Worm (Caenorhabditis elegans) whole organism, late embryonic: ENCODE results near the gene ugt-46.

Experiments used
- ceh-30 ChIP-seq: fragments of 150-350 bp; optimal IDR thresholded peaks from 2 replicates; lab custom pipeline; 2014; ENCODE audit warnings: missing biosample characterization, missing genetic modification characterization
- hlh-6 ChIP-seq: sonication (generic microtip); optimal IDR thresholded peaks from 2 replicates; lab custom pipeline; 2016; ENCODE audit warnings: missing genotype, missing genetic modification characterization, missing compliant biosample characterization
- nhr-11 ChIP-seq: fragments of 150-350 bp; optimal IDR thresholded peaks from 2 replicates; lab custom pipeline; 2014; ENCODE audit warnings: missing biosample characterization, missing genetic modification characterization
- tbx-7 ChIP-seq: sonication (generic microtip); optimal IDR thresholded peaks from 2 replicates; lab custom pipeline; 2016; ENCODE audit warnings: missing genotype, missing genetic modification characterization, missing compliant biosample characterization

DNA sequence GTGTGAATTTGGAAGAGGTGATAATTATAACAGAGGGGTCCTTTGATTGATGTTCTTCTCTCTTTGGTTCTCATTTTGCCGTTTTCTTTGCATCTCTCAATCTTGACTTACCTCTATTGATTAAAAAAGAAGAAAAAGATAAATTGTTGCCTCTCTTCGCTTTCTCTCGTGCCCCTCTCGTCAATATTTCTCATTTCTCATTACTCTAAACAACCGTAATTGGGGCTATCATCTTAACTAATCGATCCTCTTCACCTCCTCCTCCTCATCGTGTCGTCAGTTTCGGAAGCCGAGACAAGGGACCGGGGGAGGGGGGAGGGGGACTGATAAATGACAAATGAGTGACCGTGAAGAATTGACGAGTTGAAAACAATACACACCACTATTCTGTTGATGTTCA lies 31.4 kb downstream of the ugt-46 start:
- TF ChIP-seq hlh-6 (tag; lab: Kevin White, UChicago) (no peak), nhr-11 (tag; lab: Kevin White, UChicago) (no peak), tbx-7 (no peak), ceh-30 (tag; lab: Kevin White, UChicago) (no peak)
